Worm (Caenorhabditis elegans) whole organism, early embryonic: ENCODE measurements around the gene oac-59.

Experiments
- B0310.2 ChIP-seq: sonication (generic microtip); optimal IDR thresholded peaks from 2 replicates; lab custom pipeline; 2016; ENCODE audit warnings: mild to moderate bottlenecking, missing genetic modification characterization, missing compliant biosample characterization
- F13C5.2 ChIP-seq: sonication (generic microtip); optimal IDR thresholded peaks from 2 replicates; lab custom pipeline; 2017; ENCODE audit warnings: mild to moderate bottlenecking, missing genetic modification characterization, inconsistent platforms, missing compliant biosample characterization
- aly-1 ChIP-seq: sonication (generic microtip); optimal IDR thresholded peaks from 2 replicates; lab custom pipeline; 2016; ENCODE audit warnings: missing genetic modification characterization, missing compliant biosample characterization
- ama-1 ChIP-seq: fragments of 150-350 bp; optimal IDR thresholded peaks from 2 replicates; lab custom pipeline; 2014
- ceh-13 ChIP-seq: fragments of 200-800 bp; sonication (Bioruptor generic); optimal IDR thresholded peaks from 2 replicates; lab custom pipeline; 2018; ENCODE audit warnings: mild to moderate bottlenecking, missing genetic modification characterization, missing compliant biosample characterization
- ets-7 ChIP-seq: sonication (generic microtip); optimal IDR thresholded peaks from 2 replicates; lab custom pipeline; 2016; ENCODE audit warnings: missing genotype, missing genetic modification characterization, missing compliant biosample characterization
- flt-1 ChIP-seq: fragments of 200-800 bp; sonication (Bioruptor generic); IDR thresholded peaks from 2 replicates; pipeline ENCODE4 v1.3.6; 2022; ENCODE audit warnings: missing genetic modification characterization, missing compliant biosample characterization
- hmg-4 ChIP-seq: fragments of 200-800 bp; sonication (Bioruptor generic); optimal IDR thresholded peaks from 2 replicates; lab custom pipeline; 2018; ENCODE audit warnings: mild to moderate bottlenecking, missing genetic modification characterization, missing compliant biosample characterization
- pes-1 ChIP-seq: fragments of 200-800 bp; sonication (Bioruptor generic); IDR thresholded peaks from 2 replicates; pipeline ENCODE4 v1.3.6; 2022; ENCODE audit warnings: missing genetic modification reagents, missing genetic modification characterization, missing compliant biosample characterization
- scrt-1 ChIP-seq: fragments of 200-800 bp; sonication (Bioruptor generic); IDR thresholded peaks from 2 replicates; pipeline ENCODE4 v1.3.6; 2022; ENCODE audit warnings: missing genetic modification characterization, missing compliant biosample characterization
- sea-1 ChIP-seq: fragments of 200-800 bp; sonication (Bioruptor generic); conservative IDR thresholded peaks from 2 replicates; pipeline ENCODE4 v1.3.6; 2022; ENCODE audit warnings: missing genetic modification characterization, missing compliant biosample characterization
- tbx-11 ChIP-seq: fragments of 200-800 bp; sonication (Bioruptor generic); IDR thresholded peaks from 2 replicates; pipeline ENCODE4 v1.3.6; 2022; ENCODE audit warnings: missing genetic modification characterization, missing compliant biosample characterization
- tbx-37 ChIP-seq: fragments of 200-800 bp; sonication (Bioruptor generic); conservative IDR thresholded peaks from 2 replicates; pipeline ENCODE4 v1.3.6; 2022; ENCODE audit warnings: missing genetic modification reagents, missing genetic modification characterization, missing compliant biosample characterization
- tra-4 ChIP-seq: sonication (generic microtip); optimal IDR thresholded peaks from 2 replicates; lab custom pipeline; 2017; ENCODE audit warnings: missing genetic modification characterization, missing compliant biosample characterization

- no peak for TF ChIP-seq ama-1
- no peak for TF ChIP-seq sea-1 (GFP tag; lab: Robert Waterston, UW)
- TF ChIP-seq aly-1 (tag; lab: Kevin White, UChicago) = no peak
- TF ChIP-seq tbx-11 (GFP tag; lab: Robert Waterston, UW) = no peak
- no peak for TF ChIP-seq flt-1 (GFP tag; lab: Robert Waterston, UW)
- TF ChIP-seq tra-4 (tag; lab: Kevin White, UChicago) = no peak
- TF ChIP-seq B0310.2 (tag; lab: Kevin White, UChicago) = no peak
- TF ChIP-seq ets-7 (tag; lab: Kevin White, UChicago) = no peak
- no peak for TF ChIP-seq scrt-1 (GFP tag; lab: Robert Waterston, UW)
- TF ChIP-seq ceh-13 (GFP tag; lab: Kevin White, UChicago) = no peak
- no peak for TF ChIP-seq pes-1 (GFP tag; lab: Robert Waterston, UW)
- TF ChIP-seq hmg-4 = no peak
- no peak for TF ChIP-seq F13C5.2 (tag; lab: Kevin White, UChicago)
- no peak for TF ChIP-seq tbx-37 (GFP tag; lab: Robert Waterston, UW)
Observed at ce11 chrIV:12259161-12259870, 41.7 kb downstream of the oac-59 start, which contains the start of gene Y39C12A.9.
